Worm (Caenorhabditis elegans): ENCODE measurements around the gene srg-16.

The srg-16 gene

DNA sequence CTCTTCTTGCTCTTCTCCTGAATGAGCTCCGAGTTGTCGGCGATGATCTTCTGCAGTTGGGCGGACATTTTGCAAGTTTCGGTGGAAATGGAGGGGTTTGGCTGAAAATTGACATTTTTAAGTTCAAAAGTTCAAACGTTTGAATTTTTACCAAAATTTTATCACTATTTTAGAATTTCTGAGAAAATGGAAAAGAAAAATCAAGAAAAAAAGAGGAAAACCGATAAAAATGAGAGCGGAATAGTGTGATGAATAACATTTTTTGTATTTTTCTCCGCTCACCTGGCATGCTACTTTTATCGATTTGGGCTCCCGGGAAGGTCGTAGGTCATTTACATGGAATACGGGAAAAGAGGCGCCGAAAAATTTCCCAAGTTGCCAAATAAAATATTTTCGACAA, 18.1 kb downstream of the srg-16 start, which contains the start of gene F15A4.10:
Gene F15A4.10, minus strand, starts transcription at position 101 of the 400 bp plus-strand sequence.
- TF ChIP-seq him-1 (tag; optimal IDR thresholded peaks at IDR 0.05) (no peak), dao-5 (tag; optimal IDR thresholded peaks at IDR 0.05) (no peak), W03F9.2 (tag; optimal IDR thresholded peaks at IDR 0.05) (no peak)

- no peak for TF ChIP-seq him-1 (tag; optimal IDR thresholded peaks at IDR 0.05)
- no peak for TF ChIP-seq W03F9.2 (tag; optimal IDR thresholded peaks at IDR 0.05)
- no peak for TF ChIP-seq dao-5 (tag; optimal IDR thresholded peaks at IDR 0.05)
These were observed 21.9 kb downstream of the srg-16 start for ce11 chrII:12488810-12489209.

- TF ChIP-seq him-1 (tag; optimal IDR thresholded peaks at IDR 0.05) (no peak), W03F9.2 (tag; optimal IDR thresholded peaks at IDR 0.05) (no peak), dao-5 (tag; optimal IDR thresholded peaks at IDR 0.05) (no peak)
These were observed 23.0 kb downstream of the srg-16 start, which contains the start of gene T21B4.15 for ce11 chrII:12489903-12490302. TSS of gene T21B4.15 (plus strand) at chrII:12490203.

DNA sequence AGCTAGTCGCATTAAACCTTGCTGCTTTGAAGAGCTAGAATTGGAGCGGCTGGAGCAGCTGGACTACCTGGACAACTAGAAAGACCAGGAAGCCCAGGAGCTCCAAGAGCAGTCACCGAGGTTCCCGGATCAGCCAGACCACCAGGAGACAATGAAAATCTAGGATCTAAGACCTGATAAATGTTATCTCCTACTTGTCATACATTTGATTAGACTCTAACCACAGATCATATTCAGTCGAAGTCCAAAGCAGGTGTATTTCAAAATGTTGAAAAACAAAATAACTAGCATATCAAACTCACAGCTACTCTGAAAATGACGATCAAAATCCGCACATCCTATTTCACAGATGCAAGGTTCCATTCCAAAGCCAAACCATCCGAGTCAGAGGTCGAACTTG, 25.0 kb downstream of the srg-16 start, which contains the start of gene srz-6:
Gene srz-6, plus strand, starts transcription at position 301 of the 400 bp plus-strand sequence.
- TF ChIP-seq W03F9.2 (tag; optimal IDR thresholded peaks at IDR 0.05) (no peak), him-1 (tag; optimal IDR thresholded peaks at IDR 0.05) (no peak), dao-5 (tag; optimal IDR thresholded peaks at IDR 0.05) (no peak)

DNA sequence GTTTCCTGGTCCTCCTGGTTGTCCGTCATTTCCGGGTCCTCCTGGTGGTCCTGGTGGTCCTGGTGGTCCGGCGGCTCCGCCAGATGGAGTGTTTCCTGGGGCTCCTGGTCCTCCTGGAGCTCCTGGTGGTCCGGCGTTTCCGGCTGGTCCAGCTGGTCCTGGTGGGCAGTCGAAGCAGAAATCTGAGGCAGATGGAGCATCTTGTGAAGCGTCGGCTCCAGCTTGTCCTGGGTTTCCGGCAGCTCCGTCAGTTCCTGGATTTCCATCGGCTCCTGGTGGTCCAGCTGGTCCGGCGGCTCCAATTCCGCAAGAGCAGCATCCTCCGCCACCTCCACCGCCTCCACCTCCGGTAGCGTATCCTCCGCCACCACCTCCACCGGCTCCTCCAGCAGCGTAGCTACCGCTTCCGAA, 27.1 kb downstream of the srg-16 start:
- TF ChIP-seq him-1 (tag; optimal IDR thresholded peaks at IDR 0.05), result no peak

DNA sequence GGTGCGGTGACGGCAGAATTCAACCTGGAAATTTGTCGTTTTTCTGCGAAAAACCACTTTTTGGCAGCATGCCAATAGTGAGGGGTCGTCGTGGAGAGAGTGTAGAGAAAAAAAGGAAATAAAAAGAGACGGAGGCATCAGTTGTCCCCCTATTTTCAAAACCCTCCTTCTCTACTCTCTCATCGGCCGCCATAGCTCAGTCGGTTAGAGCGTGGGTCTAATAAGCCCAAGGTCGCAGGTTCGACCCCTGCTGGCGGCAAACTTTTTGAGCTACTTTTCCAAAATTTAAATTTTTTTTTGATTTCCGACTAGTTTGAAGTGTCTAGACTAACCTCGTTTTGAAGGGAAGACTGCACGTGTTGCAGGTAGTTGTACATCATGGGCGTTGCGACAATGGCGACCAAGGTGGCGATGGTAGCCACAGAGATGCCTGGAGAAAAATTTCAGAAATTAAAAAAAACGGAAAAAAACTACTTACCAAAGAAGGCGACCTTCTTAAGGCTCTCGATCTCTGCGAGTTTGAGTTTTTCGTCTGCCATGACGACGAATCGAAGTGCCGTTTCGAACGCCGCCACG, 27.7 kb downstream of the srg-16 start, which contains the start of gene col-85:
Gene col-85, minus strand, starts transcription at position 540 of the 576 bp plus-strand sequence.
- TF ChIP-seq dao-5 (tag; optimal IDR thresholded peaks at IDR 0.05) (peak; percentile 85), him-1 (tag; optimal IDR thresholded peaks at IDR 0.05) (peak; percentile 68), W03F9.2 (tag; optimal IDR thresholded peaks at IDR 0.05) (peak; percentile 51)

- TF ChIP-seq him-1 (tag; optimal IDR thresholded peaks at IDR 0.05) (no peak), dao-5 (tag; optimal IDR thresholded peaks at IDR 0.05) (no peak), W03F9.2 (tag; optimal IDR thresholded peaks at IDR 0.05) (no peak)
These were observed 30.0 kb downstream of the srg-16 start, which contains the start of gene T21B4.3 for ce11 chrII:12496981-12497380. TSS of gene T21B4.3 (minus strand) at chrII:12497081.

ce11 chrII:12499969-12500368, 33.0 kb downstream of the srg-16 start:
- TF ChIP-seq W03F9.2 (tag; optimal IDR thresholded peaks at IDR 0.05) (no peak), dao-5 (tag; optimal IDR thresholded peaks at IDR 0.05) (no peak), him-1 (tag; optimal IDR thresholded peaks at IDR 0.05) (no peak)

ce11 chrII:12502784-12503183, 35.9 kb downstream of the srg-16 start, which contains the start of gene ador-1:
TSS of gene ador-1 (minus strand) at chrII:12502884.
- no peak for TF ChIP-seq him-1 (tag; optimal IDR thresholded peaks at IDR 0.05)
- TF ChIP-seq W03F9.2 (tag; optimal IDR thresholded peaks at IDR 0.05), result no peak
- no peak for TF ChIP-seq dao-5 (tag; optimal IDR thresholded peaks at IDR 0.05)

DNA sequence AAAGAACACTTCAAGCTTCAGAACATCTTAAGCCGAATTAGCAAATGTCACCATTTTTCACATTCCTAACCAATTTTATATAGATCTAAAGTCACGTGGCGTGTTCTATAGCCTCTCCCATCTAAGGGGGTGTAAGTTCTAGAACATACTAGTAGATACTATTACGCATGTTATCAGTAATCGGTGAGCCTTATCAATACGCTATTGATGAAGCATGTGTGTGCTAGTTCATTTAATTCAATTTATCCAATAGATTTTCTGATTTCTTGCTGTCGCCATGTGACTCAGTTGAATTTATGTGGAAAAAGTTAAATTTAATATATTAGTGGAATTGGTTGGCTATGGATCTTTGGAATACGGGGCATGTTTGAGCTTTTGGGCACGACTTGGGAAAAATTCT, 39.6 kb downstream of the srg-16 start:
- TF ChIP-seq W03F9.2 (tag; optimal IDR thresholded peaks at IDR 0.05), result no peak
- TF ChIP-seq dao-5 (tag; optimal IDR thresholded peaks at IDR 0.05), result no peak

ce11 chrII:12507038-12507437, 40.1 kb downstream of the srg-16 start, which contains the start of gene srh-68:
TSS of gene srh-68 (plus strand) at chrII:12507338.
- TF ChIP-seq W03F9.2 (tag; optimal IDR thresholded peaks at IDR 0.05) (no peak), dao-5 (tag; optimal IDR thresholded peaks at IDR 0.05) (no peak), him-1 (tag; optimal IDR thresholded peaks at IDR 0.05) (no peak)

ce11 chrII:12508650-12509049, 41.7 kb downstream of the srg-16 start, which contains the start of gene srh-67:
TSS of gene srh-67 (plus strand) at chrII:12508950.
- no peak for TF ChIP-seq him-1 (tag; optimal IDR thresholded peaks at IDR 0.05)
- no peak for TF ChIP-seq dao-5 (tag; optimal IDR thresholded peaks at IDR 0.05)
- TF ChIP-seq W03F9.2 (tag; optimal IDR thresholded peaks at IDR 0.05), result no peak

DNA sequence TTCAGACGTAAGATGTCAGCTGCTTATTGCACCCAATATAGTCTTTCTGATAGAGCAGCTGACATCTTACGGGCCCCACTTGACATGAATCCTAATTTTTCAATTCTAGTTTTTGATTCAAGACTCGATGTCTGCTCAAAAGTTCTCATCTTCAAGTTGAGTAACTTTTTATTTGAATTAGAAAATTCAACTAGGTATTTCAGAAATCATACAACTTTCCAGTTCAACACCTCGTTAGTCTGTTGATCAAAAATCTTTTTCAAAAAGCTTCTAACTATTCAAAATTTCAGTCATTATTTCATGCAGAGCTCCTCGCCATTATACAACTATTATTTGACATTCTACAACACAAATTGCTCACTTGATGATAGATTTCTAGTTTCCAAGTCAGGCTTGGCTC, 44.9 kb downstream of the srg-16 start, which contains the start of gene srh-73:
Gene srh-73, plus strand, starts transcription at position 301 of the 400 bp plus-strand sequence.
- TF ChIP-seq him-1 (tag; optimal IDR thresholded peaks at IDR 0.05) (no peak), dao-5 (tag; optimal IDR thresholded peaks at IDR 0.05) (no peak), W03F9.2 (tag; optimal IDR thresholded peaks at IDR 0.05) (no peak)

ce11 chrII:12514620-12515019, 47.7 kb downstream of the srg-16 start, which contains the start of gene srh-69:
TSS of gene srh-69 (minus strand) at chrII:12514720.
- TF ChIP-seq W03F9.2 (tag; optimal IDR thresholded peaks at IDR 0.05), result no peak
- no peak for TF ChIP-seq him-1 (tag; optimal IDR thresholded peaks at IDR 0.05)
- no peak for TF ChIP-seq dao-5 (tag; optimal IDR thresholded peaks at IDR 0.05)

- TF ChIP-seq dao-5 (tag; optimal IDR thresholded peaks at IDR 0.05), result no peak
These were observed 49.4 kb downstream of the srg-16 start, which contains the start of gene srh-61 for ce11 chrII:12516313-12516712. TSS of gene srh-61 (minus strand) at chrII:12516413.

Data from whole organism, L4/young adult.